Worm (Caenorhabditis elegans) whole organism, L2 larva: Measurements from ENCODE around the gene clec-162.

ENCODE experiments used
- C34F6.9 ChIP-seq: fragments of 150-350 bp; optimal IDR thresholded peaks from 2 replicates; lab custom pipeline; 2014; ENCODE audit warnings: missing biosample characterization, missing genetic modification characterization
- Y55F3AM.14 ChIP-seq: fragments of 200-800 bp; sonication (Bioruptor generic); optimal IDR thresholded peaks from 2 replicates; lab custom pipeline; 2018; ENCODE audit warnings: mild to moderate bottlenecking, missing genetic modification characterization, missing compliant biosample characterization
- ZK546.5 ChIP-seq: sonication (generic microtip); optimal IDR thresholded peaks from 2 replicates; lab custom pipeline; 2017; ENCODE audit warnings: missing biosample characterization, missing genetic modification characterization
- blmp-1 ChIP-seq: sonication (generic microtip); optimal IDR thresholded peaks from 2 replicates; lab custom pipeline; 2017; ENCODE audit warnings: missing genetic modification characterization, mild to moderate bottlenecking, missing compliant biosample characterization, antibody characterized with exemption, moderate library complexity; ENCODE audit not compliant: insufficient read depth
- ceh-16 ChIP-seq: fragments of 150-350 bp; optimal IDR thresholded peaks from 2 replicates; lab custom pipeline; 2014; ENCODE audit warnings: missing biosample characterization, missing genetic modification characterization
- ceh-82 ChIP-seq: fragments of 150-350 bp; optimal IDR thresholded peaks from 2 replicates; lab custom pipeline; 2014; ENCODE audit warnings: missing biosample characterization, missing genetic modification characterization
- crh-2 ChIP-seq: sonication (generic microtip); optimal IDR thresholded peaks from 2 replicates; lab custom pipeline; 2017; ENCODE audit warnings: missing biosample characterization, missing genetic modification characterization
- elt-1 ChIP-seq: fragments of 150-350 bp; optimal IDR thresholded peaks from 2 replicates; lab custom pipeline; 2014; ENCODE audit warnings: missing biosample characterization, missing genetic modification characterization
- elt-3 ChIP-seq: sonication (generic microtip); optimal IDR thresholded peaks from 2 replicates; lab custom pipeline; 2017; ENCODE audit warnings: missing biosample characterization, missing genetic modification characterization
- fos-1 ChIP-seq: fragments of 150-350 bp; optimal IDR thresholded peaks from 2 replicates; lab custom pipeline; 2014; ENCODE audit warnings: missing biosample characterization, missing genetic modification characterization
- gmeb-1 ChIP-seq: fragments of 150-350 bp; optimal IDR thresholded peaks from 2 replicates; lab custom pipeline; 2014; ENCODE audit warnings: missing biosample characterization, missing genetic modification characterization
- lin-13 ChIP-seq: fragments of 150-350 bp; optimal IDR thresholded peaks from 2 replicates; lab custom pipeline; 2014; ENCODE audit warnings: missing biosample characterization, missing genetic modification reagents, missing genetic modification characterization
- lin-39 ChIP-seq: fragments of 150-350 bp; optimal IDR thresholded peaks from 2 replicates; lab custom pipeline; 2014; ENCODE audit warnings: missing biosample characterization, missing genetic modification reagents, missing genetic modification characterization
- lsy-2 ChIP-seq, 2 experiments: fragments of 150-350 bp in 1 of 2; sonication (generic microtip) in 1 of 2; optimal IDR thresholded peaks; 2 replicates each; lab custom pipeline; 2014 to 2017; ENCODE audit warnings: missing biosample characterization in 2 of 2, missing genetic modification characterization in 2 of 2
- mab-5 ChIP-seq: fragments of 150-350 bp; optimal IDR thresholded peaks from 2 replicates; lab custom pipeline; 2014; ENCODE audit warnings: missing biosample characterization, missing genetic modification characterization
- mbf-1 ChIP-seq: sonication (generic microtip); optimal IDR thresholded peaks from 2 replicates; lab custom pipeline; 2017; ENCODE audit warnings: missing biosample characterization, missing genetic modification characterization
- mdl-1 ChIP-seq, 2 experiments: fragments of 150-350 bp in 1 of 2; sonication (generic microtip) in 1 of 2; optimal IDR thresholded peaks; 2 replicates each; lab custom pipeline; 2017; ENCODE audit warnings: missing biosample characterization in 2 of 2, missing genetic modification characterization in 2 of 2
- nhr-10 ChIP-seq: sonication (generic microtip); optimal IDR thresholded peaks from 2 replicates; lab custom pipeline; 2017; ENCODE audit warnings: missing biosample characterization, missing genetic modification characterization
- nhr-11 ChIP-seq: fragments of 150-350 bp; optimal IDR thresholded peaks from 2 replicates; lab custom pipeline; 2014; ENCODE audit warnings: missing biosample characterization, missing genetic modification characterization
- nhr-12 ChIP-seq: fragments of 150-350 bp; optimal IDR thresholded peaks from 2 replicates; lab custom pipeline; 2014; ENCODE audit warnings: missing biosample characterization, missing genetic modification characterization
- nhr-129 ChIP-seq: fragments of 150-350 bp; optimal IDR thresholded peaks from 2 replicates; lab custom pipeline; 2014; ENCODE audit warnings: missing biosample characterization, missing genetic modification characterization
- nhr-21 ChIP-seq: fragments of 150-350 bp; optimal IDR thresholded peaks from 2 replicates; lab custom pipeline; 2014; ENCODE audit warnings: missing biosample characterization, missing genetic modification characterization
- nhr-23 ChIP-seq: fragments of 150-350 bp; optimal IDR thresholded peaks from 2 replicates; lab custom pipeline; 2014; ENCODE audit warnings: missing biosample characterization, missing genetic modification reagents, missing genetic modification characterization
- nhr-25 ChIP-seq: fragments of 150-350 bp; sonication (generic microtip); optimal IDR thresholded peaks from 3 replicates; lab custom pipeline; 2014; ENCODE audit warnings: missing biosample characterization, missing genetic modification characterization
- nhr-6 ChIP-seq: fragments of 150-350 bp; optimal IDR thresholded peaks from 2 replicates; lab custom pipeline; 2014; ENCODE audit warnings: missing biosample characterization, missing genetic modification characterization
- peb-1 ChIP-seq: fragments of 150-350 bp; optimal IDR thresholded peaks from 2 replicates; lab custom pipeline; 2014; ENCODE audit warnings: missing biosample characterization, missing genetic modification characterization
- skn-1 ChIP-seq: sonication (generic microtip); optimal IDR thresholded peaks from 2 replicates; lab custom pipeline; 2017; ENCODE audit warnings: missing biosample characterization, missing genetic modification characterization
- sma-3 ChIP-seq: sonication (generic microtip); optimal IDR thresholded peaks from 2 replicates; lab custom pipeline; 2016; ENCODE audit warnings: missing genetic modification reagents, missing genetic modification characterization, missing compliant biosample characterization
- sma-9 ChIP-seq, 2 experiments: fragments of 150-350 bp in 1 of 2; sonication (generic microtip) in 1 of 2; optimal IDR thresholded peaks; 2 replicates each; lab custom pipeline; 2014 to 2016; ENCODE audit warnings: missing genetic modification characterization in 2 of 2, mild to moderate bottlenecking in 1 of 2, missing biosample characterization in 1 of 2, missing compliant biosample characterization in 1 of 2, missing genetic modification reagents in 1 of 2, moderate library complexity in 1 of 2
- snpc-4 ChIP-seq: fragments of 150-350 bp; optimal IDR thresholded peaks from 2 replicates; lab custom pipeline; 2014; ENCODE audit warnings: missing biosample characterization, missing genetic modification characterization
- unc-55 ChIP-seq: fragments of 150-350 bp; sonication (generic microtip); optimal IDR thresholded peaks from 3 replicates; lab custom pipeline; 2014; ENCODE audit warnings: missing biosample characterization, missing genetic modification reagents, missing genetic modification characterization
- unc-62 ChIP-seq: fragments of 150-350 bp; optimal IDR thresholded peaks from 2 replicates; lab custom pipeline; 2014; ENCODE audit warnings: missing biosample characterization, missing genetic modification reagents, missing genetic modification characterization
- zag-1 ChIP-seq: fragments of 150-350 bp; optimal IDR thresholded peaks from 2 replicates; lab custom pipeline; 2014; ENCODE audit warnings: missing biosample characterization, missing genetic modification characterization
- ztf-1 ChIP-seq: fragments of 200-800 bp; sonication (Bioruptor generic); conservative IDR thresholded peaks from 2 replicates; pipeline ENCODE4 v1.3.6; 2022; ENCODE audit warnings: missing genetic modification characterization, missing compliant biosample characterization
- ztf-11 ChIP-seq: sonication (generic microtip); optimal IDR thresholded peaks from 2 replicates; lab custom pipeline; 2017; ENCODE audit warnings: missing biosample characterization, missing genetic modification characterization
- ztf-4 ChIP-seq: fragments of 150-350 bp; optimal IDR thresholded peaks from 2 replicates; lab custom pipeline; 2014; ENCODE audit warnings: missing biosample characterization, missing genetic modification characterization

clec-162 gene

ce11 chrIII:9714731-9715130 is 10.3 kb downstream of the clec-162 start:
- TF ChIP-seq unc-62 (GFP tag; lab: Kevin White, UChicago): no peak
- no peak for TF ChIP-seq lin-13 (GFP tag; lab: Kevin White, UChicago)
- no peak for TF ChIP-seq elt-1 (tag; lab: Kevin White, UChicago)
- no peak for TF ChIP-seq ceh-16 (tag; lab: Kevin White, UChicago)
- no peak for TF ChIP-seq lsy-2 (tag; optimal IDR thresholded peaks at IDR 0.05; lab: Kevin White, UChicago)
- no peak for TF ChIP-seq ZK546.5 (tag; lab: Kevin White, UChicago)
- peak; percentile 36 for TF ChIP-seq fos-1 (tag; lab: Kevin White, UChicago)
- no peak for TF ChIP-seq blmp-1
- TF ChIP-seq Y55F3AM.14 (GFP tag; lab: Kevin White, UChicago): no peak
- no peak for TF ChIP-seq gmeb-1 (tag; lab: Kevin White, UChicago)
- TF ChIP-seq sma-9 (GFP tag; optimal IDR thresholded peaks at IDR 0.05; lab: Kevin White, UChicago): peak; percentile 47
- TF ChIP-seq sma-9 (tag; optimal IDR thresholded peaks at IDR 0.05; lab: Kevin White, UChicago): no peak
- no peak for TF ChIP-seq mab-5 (tag; lab: Kevin White, UChicago)
- no peak for TF ChIP-seq lin-39 (tag; lab: Kevin White, UChicago)
- TF ChIP-seq peb-1 (tag; lab: Kevin White, UChicago): no peak
- no peak for TF ChIP-seq zag-1 (tag; lab: Kevin White, UChicago)
- TF ChIP-seq crh-2 (tag; lab: Kevin White, UChicago): peak; percentile 4
- TF ChIP-seq C34F6.9 (tag; lab: Kevin White, UChicago): no peak
- TF ChIP-seq nhr-23 (tag; lab: Kevin White, UChicago): no peak
- no peak for TF ChIP-seq nhr-6
- no peak for TF ChIP-seq nhr-21
- no peak for TF ChIP-seq mbf-1 (tag; lab: Kevin White, UChicago)

ce11 chrIII:9713862-9714261 is 11.2 kb downstream of the clec-162 start, which contains the start of gene ncx-6:
Gene ncx-6, minus strand, starts transcription at chrIII:9713949.
- peak; percentile 12 for TF ChIP-seq fos-1 (tag; lab: Kevin White, UChicago)
- TF ChIP-seq skn-1 (tag; lab: Kevin White, UChicago): no peak

DNA sequence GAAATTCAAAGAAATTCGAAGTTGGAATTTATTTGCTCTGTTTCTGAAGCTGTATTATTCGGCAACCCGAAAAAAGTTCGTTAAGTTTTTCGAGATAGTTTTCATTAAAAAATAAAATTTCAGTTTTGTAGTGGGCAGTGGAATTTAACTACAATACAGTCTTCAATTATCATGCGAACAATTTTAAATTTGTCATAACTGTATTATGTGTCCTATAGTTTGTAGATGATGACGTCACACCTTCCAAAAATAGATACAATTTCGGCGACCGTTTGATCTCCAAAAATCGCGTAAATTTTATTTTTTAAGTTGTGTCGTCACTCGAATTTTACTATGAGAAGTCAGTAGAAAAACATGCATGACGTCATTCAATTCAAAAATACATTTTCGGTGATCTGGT is 11.8 kb downstream of the clec-162 start:
- TF ChIP-seq nhr-129 (tag; lab: Kevin White, UChicago): no peak
- TF ChIP-seq, all 48 proteins: peak for 0

ce11 chrIII:9711163-9711562 is 13.9 kb downstream of the clec-162 start:
- TF ChIP-seq peb-1 (tag; lab: Kevin White, UChicago) (no peak), unc-62 (GFP tag; lab: Kevin White, UChicago) (no peak), blmp-1 (no peak), ztf-4 (no peak)

ce11 chrIII:9705157-9705905 is 19.7 kb downstream of the clec-162 start:
- TF ChIP-seq C34F6.9 (tag; lab: Kevin White, UChicago): peak; percentile 4
- TF ChIP-seq mdl-1 (tag; optimal IDR thresholded peaks at IDR 0.05; lab: Kevin White, UChicago): no peak
- TF ChIP-seq, all 48 proteins: peak for 1

DNA sequence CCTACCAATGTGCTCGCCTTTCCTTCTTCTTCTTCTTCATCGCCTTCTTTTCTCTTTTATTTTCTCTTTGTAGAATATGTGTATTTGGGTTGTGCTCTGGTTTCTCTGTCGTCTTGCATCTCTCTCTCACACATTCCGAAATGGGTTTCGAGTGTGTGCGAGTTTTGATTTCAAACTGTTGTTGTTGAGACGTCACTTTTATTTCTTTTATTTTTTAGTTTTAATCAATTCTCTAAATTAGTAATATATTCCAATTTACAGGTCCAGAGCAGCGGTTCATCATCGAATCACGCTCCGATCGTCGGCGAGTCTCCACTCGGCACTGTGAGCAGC is 20.4 kb downstream of the clec-162 start:
- no peak for TF ChIP-seq nhr-129 (tag; lab: Kevin White, UChicago)
- TF ChIP-seq nhr-11 (tag; lab: Kevin White, UChicago): no peak
- no peak for TF ChIP-seq C34F6.9 (tag; lab: Kevin White, UChicago)
- TF ChIP-seq nhr-25: no peak
- no peak for TF ChIP-seq elt-3 (tag; lab: Kevin White, UChicago)
- no peak for TF ChIP-seq ztf-1
- no peak for TF ChIP-seq nhr-10
- TF ChIP-seq ztf-11: no peak
- TF ChIP-seq sma-3: no peak
- no peak for TF ChIP-seq blmp-1
- TF ChIP-seq snpc-4 (tag; lab: Kevin White, UChicago): no peak
- peak; percentile 9 for TF ChIP-seq sma-9 (GFP tag; optimal IDR thresholded peaks at IDR 0.05; lab: Kevin White, UChicago)
- no peak for TF ChIP-seq sma-9 (tag; optimal IDR thresholded peaks at IDR 0.05; lab: Kevin White, UChicago)
- TF ChIP-seq unc-55: peak; percentile 28
- TF ChIP-seq nhr-12: no peak
- no peak for TF ChIP-seq ceh-82
- TF ChIP-seq ZK546.5 (tag; lab: Kevin White, UChicago): no peak
